Worm (Caenorhabditis elegans) whole organism, L1 larva: ENCODE results near the gene clc-11.

Experiments used
- C34B4.2 ChIP-seq: sonication (generic microtip); optimal IDR thresholded peaks from 2 replicates; lab custom pipeline; 2017; ENCODE audit warnings: mild to moderate bottlenecking, missing genetic modification characterization, missing compliant biosample characterization
- aha-1 ChIP-seq: fragments of 150-350 bp; optimal IDR thresholded peaks from 2 replicates; lab custom pipeline; 2014; ENCODE audit warnings: missing biosample characterization, missing genetic modification characterization
- ceh-63 ChIP-seq: fragments of 200-800 bp; sonication (Bioruptor generic); optimal IDR thresholded peaks from 2 replicates; lab custom pipeline; 2018; ENCODE audit warnings: mild to moderate bottlenecking, missing genetic modification characterization, missing compliant biosample characterization
- ceh-82 ChIP-seq, 3 experiments: fragments of 150-350 bp in 1 of 3; sonication (generic microtip) in 2 of 3; optimal IDR thresholded peaks; 2 replicates each; lab custom pipeline; 2014 to 2017; ENCODE audit warnings: missing biosample characterization in 3 of 3, missing genetic modification characterization in 3 of 3
- ces-1 ChIP-seq: fragments of 150-350 bp; optimal IDR thresholded peaks from 2 replicates; lab custom pipeline; 2014; ENCODE audit warnings: missing biosample characterization, missing genetic modification reagents, missing genetic modification characterization
- efl-1 ChIP-seq, 4 experiments: fragments of 150-350 bp; optimal IDR thresholded peaks in 3 of 4; peaks in 1 of 4; 1 replicate in 1 of 4; 2 replicates in 3 of 4; lab custom pipeline; 2014; ENCODE audit warnings: missing biosample characterization in 2 of 4, missing genetic modification characterization in 2 of 4, missing genetic modification reagents in 2 of 4
- elt-2 ChIP-seq: sonication (generic microtip); optimal IDR thresholded peaks from 2 replicates; lab custom pipeline; 2016; ENCODE audit warnings: missing genetic modification characterization, mild to moderate bottlenecking, inconsistent platforms, missing compliant biosample characterization, missing genetic modification reagents
- ets-5 ChIP-seq: fragments of 200-800 bp; sonication (Bioruptor generic); IDR thresholded peaks from 2 replicates; pipeline ENCODE4 v1.3.6; 2022; ENCODE audit warnings: missing genetic modification characterization, missing compliant biosample characterization
- fkh-10 ChIP-seq: sonication (generic microtip); optimal IDR thresholded peaks from 2 replicates; lab custom pipeline; 2017; ENCODE audit warnings: missing biosample characterization, missing genetic modification reagents, missing genetic modification characterization
- fkh-8 ChIP-seq: sonication (generic microtip); optimal IDR thresholded peaks from 2 replicates; lab custom pipeline; 2016; ENCODE audit warnings: mild to moderate bottlenecking, missing genetic modification characterization, missing compliant biosample characterization
- fos-1 ChIP-seq: fragments of 150-350 bp; optimal IDR thresholded peaks from 2 replicates; lab custom pipeline; 2014; ENCODE audit warnings: missing biosample characterization, missing genetic modification characterization
- hlh-17 ChIP-seq: fragments of 200-800 bp; sonication (Bioruptor generic); optimal IDR thresholded peaks from 2 replicates; lab custom pipeline; 2018; ENCODE audit warnings: missing genetic modification characterization, mild to moderate bottlenecking, missing compliant biosample characterization, moderate library complexity, borderline replicate concordance
- isw-1 ChIP-seq: fragments of 200-800 bp; sonication (Bioruptor generic); IDR thresholded peaks from 2 replicates; pipeline ENCODE4 v1.3.6; 2022; ENCODE audit warnings: missing genetic modification characterization, missing compliant biosample characterization
- lin-13 ChIP-seq: fragments of 150-350 bp; optimal IDR thresholded peaks from 2 replicates; lab custom pipeline; 2014; ENCODE audit warnings: missing biosample characterization, missing genetic modification reagents, missing genetic modification characterization
- lin-35 ChIP-seq, 2 experiments: fragments of 150-350 bp; optimal IDR thresholded peaks; 2 replicates each; lab custom pipeline; 2014; ENCODE audit warnings: missing biosample characterization in 2 of 2, missing genetic modification characterization in 2 of 2, missing genetic modification reagents in 2 of 2
- lin-39 ChIP-seq: fragments of 150-350 bp; optimal IDR thresholded peaks from 2 replicates; lab custom pipeline; 2014; ENCODE audit warnings: missing biosample characterization, missing genetic modification reagents, missing genetic modification characterization
- lir-3 ChIP-seq: sonication (generic microtip); optimal IDR thresholded peaks from 2 replicates; lab custom pipeline; 2016; ENCODE audit warnings: mild to moderate bottlenecking, missing genetic modification characterization, moderate library complexity, missing compliant biosample characterization; ENCODE audit not compliant: poor library complexity
- mab-9 ChIP-seq: fragments of 200-800 bp; sonication (Bioruptor generic); IDR thresholded peaks from 2 replicates; pipeline ENCODE4 v1.3.6; 2022; ENCODE audit warnings: missing genetic modification reagents, missing genetic modification characterization, missing compliant biosample characterization
- mdl-1 ChIP-seq, 2 experiments: fragments of 150-350 bp; optimal IDR thresholded peaks; 2 replicates each; lab custom pipeline; 2014 to 2017; ENCODE audit warnings: missing biosample characterization in 2 of 2, missing genetic modification characterization in 2 of 2, inconsistent platforms in 1 of 2
- mep-1 ChIP-seq: fragments of 150-350 bp; optimal IDR thresholded peaks from 2 replicates; lab custom pipeline; 2014; ENCODE audit warnings: missing biosample characterization, missing genetic modification characterization
- nhr-71 ChIP-seq: sonication (generic microtip); optimal IDR thresholded peaks from 2 replicates; lab custom pipeline; 2016; ENCODE audit warnings: mild to moderate bottlenecking, missing genetic modification characterization, moderate library complexity, missing compliant biosample characterization
- nhr-77 ChIP-seq: fragments of 150-350 bp; optimal IDR thresholded peaks from 2 replicates; lab custom pipeline; 2014; ENCODE audit warnings: missing biosample characterization, missing genetic modification characterization
- nhr-84 ChIP-seq: sonication (generic microtip); optimal IDR thresholded peaks from 2 replicates; lab custom pipeline; 2017; ENCODE audit warnings: missing biosample characterization, missing genetic modification characterization
- nhr-90 ChIP-seq: sonication (generic microtip); optimal IDR thresholded peaks from 2 replicates; lab custom pipeline; 2016; ENCODE audit warnings: mild to moderate bottlenecking, missing genetic modification characterization, missing compliant biosample characterization; ENCODE audit not compliant: poor library complexity
- rnt-1 ChIP-seq: sonication (generic microtip); optimal IDR thresholded peaks from 2 replicates; lab custom pipeline; 2016; ENCODE audit warnings: mild to moderate bottlenecking, missing genetic modification characterization, moderate library complexity, missing compliant biosample characterization
- skn-1 ChIP-seq: fragments of 150-350 bp; optimal IDR thresholded peaks from 2 replicates; lab custom pipeline; 2014; ENCODE audit warnings: missing biosample characterization, missing genetic modification characterization
- snpc-4 ChIP-seq: fragments of 150-350 bp; optimal IDR thresholded peaks from 2 replicates; lab custom pipeline; 2014; ENCODE audit warnings: missing biosample characterization, missing genetic modification characterization
- snu-23 ChIP-seq: sonication (generic microtip); optimal IDR thresholded peaks from 2 replicates; lab custom pipeline; 2016; ENCODE audit warnings: missing genetic modification characterization, missing compliant biosample characterization
- sup-37 ChIP-seq: fragments of 200-800 bp; sonication (Bioruptor generic); optimal IDR thresholded peaks from 2 replicates; lab custom pipeline; 2018; ENCODE audit warnings: mild to moderate bottlenecking, missing genetic modification characterization, missing compliant biosample characterization
- swsn-7 ChIP-seq: sonication (generic microtip); optimal IDR thresholded peaks from 2 replicates; lab custom pipeline; 2016; ENCODE audit warnings: missing genetic modification characterization, missing compliant biosample characterization
- unc-130 ChIP-seq: fragments of 150-350 bp; optimal IDR thresholded peaks from 2 replicates; lab custom pipeline; 2017; ENCODE audit warnings: missing biosample characterization, missing genetic modification characterization, inconsistent platforms
- unc-30 ChIP-seq: sonication (generic microtip); optimal IDR thresholded peaks from 2 replicates; lab custom pipeline; 2017; ENCODE audit warnings: missing biosample characterization, missing genetic modification characterization
- unc-86 ChIP-seq: sonication (generic microtip); optimal IDR thresholded peaks from 2 replicates; lab custom pipeline; 2016; ENCODE audit warnings: missing genetic modification characterization, missing compliant biosample characterization
- unc-98 ChIP-seq: fragments of 200-800 bp; sonication (Bioruptor generic); IDR thresholded peaks from 2 replicates; pipeline ENCODE4 v1.3.6; 2022; ENCODE audit warnings: missing genetic modification characterization, missing compliant biosample characterization
- xbp-1 ChIP-seq: sonication (generic microtip); optimal IDR thresholded peaks from 2 replicates; lab custom pipeline; 2016; ENCODE audit warnings: missing genetic modification characterization, missing compliant biosample characterization
- zip-4 ChIP-seq: fragments of 200-800 bp; sonication (Bioruptor generic); optimal IDR thresholded peaks from 2 replicates; lab custom pipeline; 2018; ENCODE audit warnings: mild to moderate bottlenecking, missing genetic modification characterization, moderate library complexity, missing compliant biosample characterization
- ztf-11 ChIP-seq, 2 experiments: sonication (generic microtip); optimal IDR thresholded peaks; 2 replicates each; lab custom pipeline; 2016 to 2017; ENCODE audit warnings: missing genetic modification characterization in 2 of 2, missing biosample characterization in 1 of 2, missing compliant biosample characterization in 1 of 2

clc-11 gene

DNA sequence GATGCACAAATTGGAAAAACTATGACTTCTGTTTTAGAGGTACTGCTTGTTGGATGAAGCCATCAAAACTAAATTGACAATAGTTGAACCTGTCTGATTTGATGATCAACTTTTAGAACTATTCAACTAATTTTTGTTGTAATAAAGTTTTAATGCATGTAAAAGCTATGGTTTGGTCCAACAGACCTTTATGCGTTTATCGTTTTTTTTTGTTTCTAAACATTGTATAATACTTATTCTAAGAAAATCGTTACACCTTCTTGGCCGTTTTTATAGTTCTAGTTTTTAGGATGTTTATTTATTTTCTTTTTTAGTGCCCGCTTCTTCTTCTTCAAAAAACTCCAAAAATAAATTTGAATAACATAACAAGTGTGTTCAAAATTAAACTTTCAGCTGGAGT lies 24.3 kb upstream of the clc-11 start, which contains the start of gene F10A3.12:
Gene F10A3.12, plus strand, starts transcription at position 301 of the 400 bp plus-strand sequence.
- no peak for TF ChIP-seq rnt-1 (tag; lab: Kevin White, UChicago)
- no peak for TF ChIP-seq lin-35 (GFP tag; optimal IDR thresholded peaks at IDR 0.05; lab: Kevin White, UChicago)
- no peak for TF ChIP-seq unc-86
- no peak for TF ChIP-seq mdl-1 (tag; optimal IDR thresholded peaks at IDR 0.05; lab: Kevin White, UChicago)
- TF ChIP-seq fos-1 (tag; lab: Kevin White, UChicago) = no peak
- no peak for TF ChIP-seq unc-130 (tag; lab: Kevin White, UChicago)
- TF ChIP-seq xbp-1 (tag; lab: Kevin White, UChicago) = no peak
- TF ChIP-seq aha-1 (tag; lab: Kevin White, UChicago) = no peak
- TF ChIP-seq ztf-11 (tag; optimal IDR thresholded peaks at IDR 0.05; lab: Kevin White, UChicago) = no peak
- no peak for TF ChIP-seq nhr-77
- no peak for TF ChIP-seq hlh-17 (GFP tag; lab: Kevin White, UChicago)
- no peak for TF ChIP-seq swsn-7 (tag; lab: Kevin White, UChicago)
- no peak for TF ChIP-seq ceh-63 (GFP tag; lab: Kevin White, UChicago)
- no peak for TF ChIP-seq fkh-10 (GFP tag; lab: Kevin White, UChicago)
- no peak for TF ChIP-seq snu-23 (GFP tag; lab: Kevin White, UChicago)

DNA sequence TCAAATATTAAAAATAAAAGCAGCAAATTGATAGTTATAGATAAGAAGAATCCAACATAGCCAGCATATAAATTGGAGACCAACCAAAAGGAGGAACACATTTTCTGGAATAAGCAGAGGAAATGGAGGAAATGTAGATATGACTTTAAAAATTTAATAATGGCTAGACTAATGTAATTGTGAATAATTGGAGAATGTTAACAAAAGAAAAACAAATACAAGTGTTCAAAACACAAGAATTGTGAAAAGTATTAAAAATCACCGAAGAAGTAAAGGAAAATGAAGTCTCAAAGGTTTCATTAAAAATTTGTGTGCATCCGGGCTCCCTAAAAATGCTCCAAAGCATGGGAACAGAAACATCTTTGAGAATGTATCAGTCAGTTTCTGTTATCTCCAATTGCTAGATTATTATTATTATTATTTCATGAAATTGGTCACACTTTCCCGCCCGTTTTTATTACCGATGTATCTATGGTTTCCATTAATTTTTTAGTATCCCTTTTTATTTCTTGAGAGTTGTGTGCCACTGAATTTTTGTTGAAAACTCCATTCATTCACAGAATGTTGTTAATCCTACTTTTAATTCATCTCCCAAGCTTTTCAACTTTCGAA lies 22.8 kb upstream of the clc-11 start, which contains the start of the genes str-109 and F10A3.11:
Gene str-109, minus strand, starts transcription at position 101 of the 612 bp plus-strand sequence.
Gene F10A3.11, plus strand, starts transcription at position 562 of the 612 bp plus-strand sequence.
- no peak for TF ChIP-seq unc-30 (tag; lab: Kevin White, UChicago)
- no peak for TF ChIP-seq xbp-1 (tag; lab: Kevin White, UChicago)
- TF ChIP-seq hlh-17 (GFP tag; lab: Kevin White, UChicago) = no peak
- TF ChIP-seq unc-98 (GFP tag; lab: Robert Waterston, UW) = no peak
- TF ChIP-seq ets-5 (GFP tag; lab: Robert Waterston, UW) = no peak
- TF ChIP-seq isw-1 (GFP tag; lab: Robert Waterston, UW) = no peak
- TF ChIP-seq lin-13 (GFP tag; lab: Kevin White, UChicago) = no peak
- TF ChIP-seq fkh-8 (tag; lab: Kevin White, UChicago) = no peak
- TF ChIP-seq lir-3 (tag; lab: Kevin White, UChicago) = no peak
- TF ChIP-seq lin-39 = no peak
- no peak for TF ChIP-seq ces-1
- no peak for TF ChIP-seq mab-9 (GFP tag; lab: Robert Waterston, UW)
- TF ChIP-seq nhr-84 (tag; lab: Kevin White, UChicago) = no peak
- TF ChIP-seq aha-1 (tag; lab: Kevin White, UChicago) = no peak
- no peak for TF ChIP-seq skn-1 (tag; lab: Kevin White, UChicago)
- no peak for TF ChIP-seq ceh-82 (tag; optimal IDR thresholded peaks at IDR 0.05; lab: Kevin White, UChicago)
- no peak for TF ChIP-seq nhr-77
- no peak for TF ChIP-seq mep-1 (tag; lab: Kevin White, UChicago)
- no peak for TF ChIP-seq nhr-71 (tag; lab: Kevin White, UChicago)
- TF ChIP-seq elt-2 (tag; lab: Kevin White, UChicago) = no peak

DNA sequence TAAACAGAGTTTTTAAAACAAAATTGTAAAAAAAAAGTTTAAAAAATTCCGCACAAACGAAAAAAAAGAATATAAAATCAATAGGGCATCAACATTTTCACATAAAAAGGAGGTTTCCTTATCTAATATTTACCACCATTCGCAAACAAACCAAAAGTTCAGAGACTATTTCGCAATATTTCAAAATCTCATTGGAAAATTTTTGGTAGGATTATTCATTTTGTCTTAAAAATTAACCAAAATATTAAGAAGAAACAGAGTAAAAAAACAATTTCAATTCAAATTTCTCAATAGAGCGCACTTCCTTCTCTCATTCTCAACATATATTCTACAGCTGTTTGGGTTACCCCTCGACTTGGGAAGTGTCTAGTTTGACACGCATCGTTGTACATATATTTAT lies 20.7 kb upstream of the clc-11 start:
- TF ChIP-seq elt-2 (tag; lab: Kevin White, UChicago) (peak; percentile 24), snpc-4 (tag; lab: Kevin White, UChicago) (peak; percentile 2), sup-37 (GFP tag; lab: Kevin White, UChicago) (no peak), efl-1 (optimal IDR thresholded peaks at IDR 0.05; lab: Kevin White, UChicago) (peak in 1 of 2 experiments; percentile 9), efl-1 (GFP tag; optimal IDR thresholded peaks at IDR 0.05 in 1 of 2; lab: Kevin White, UChicago) (peak in 1 of 2 experiments; percentile 4), skn-1 (tag; lab: Kevin White, UChicago) (peak; percentile 2), nhr-90 (tag; lab: Kevin White, UChicago) (no peak), C34B4.2 (tag; lab: Kevin White, UChicago) (no peak), zip-4 (GFP tag; lab: Kevin White, UChicago) (peak; percentile 79), fkh-10 (GFP tag; lab: Kevin White, UChicago) (no peak)
